Fruit fly (Drosophila melanogaster) whole organism, embryonic: ENCODE results near the gene Ir94h.

ENCODE experiments used
- bab2 ChIP-seq: fragments of 200-800 bp; sonication (Bioruptor generic); optimal IDR thresholded peaks from 2 replicates; lab custom pipeline; 2016; ENCODE audit warnings: missing biosample characterization, missing genetic modification characterization
- gfzf ChIP-seq: fragments of 200-800 bp; sonication (Bioruptor generic); optimal IDR thresholded peaks from 2 replicates; lab custom pipeline; 2016; ENCODE audit warnings: missing biosample characterization, mild to moderate bottlenecking, missing genetic modification characterization, moderate library complexity
- mam ChIP-seq: fragments of 200-800 bp; sonication (Bioruptor generic); optimal IDR thresholded peaks from 3 replicates; lab custom pipeline; 2016; ENCODE audit warnings: missing biosample characterization, missing genetic modification characterization

- no peak for TF ChIP-seq mam (GFP tag; lab: Kevin White, UChicago)
- TF ChIP-seq bab2 (GFP tag; lab: Kevin White, UChicago), result no peak
- no peak for TF ChIP-seq gfzf (GFP tag; lab: Kevin White, UChicago)
Observed at dm6 chr3R:23530886-23531285, 43.6 kb downstream of the Ir94h start, which contains the start of gene CG10175.
